Fruit fly (Drosophila melanogaster): ENCODE measurements around the gene RpL6.
A peak's percentile ranks its signal among the peaks of the same experiment; 100 is the strongest.

Gene RpL6

DNA sequence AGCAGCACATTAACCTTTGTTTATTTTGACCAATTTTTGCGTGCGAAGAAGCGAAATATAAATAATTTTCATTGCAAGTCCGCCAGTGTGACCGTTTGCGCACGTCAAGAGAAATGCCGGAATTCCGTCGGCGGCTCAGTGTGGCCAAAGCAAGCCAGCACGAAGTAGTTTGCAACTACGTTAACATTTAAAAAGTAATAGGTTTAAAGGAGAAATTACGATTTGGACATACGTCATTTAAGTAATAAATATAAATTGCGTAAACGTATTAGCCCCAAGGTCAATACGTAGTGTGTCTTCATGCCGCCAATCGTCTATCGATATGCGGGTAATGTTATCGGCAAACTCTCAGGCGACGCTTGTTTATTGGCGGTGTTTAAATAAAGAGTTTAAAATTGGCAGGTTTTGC, 15.4 kb downstream of the RpL6 start, which contains the start of the genes pygo and rod:
pygo (minus strand) TSS at position 114 of the 409 bp plus-strand sequence.
rod (plus strand) TSS at position 366 of the 409 bp plus-strand sequence.
- TF ChIP-seq CrebA (GFP tag; optimal IDR thresholded peaks at IDR 0.05; ENCODE audit: borderline replicate concordance) (no peak), Dfd (GFP tag; optimal IDR thresholded peaks at IDR 0.05) (no peak), Sp1 (GFP tag; optimal IDR thresholded peaks at IDR 0.05) (no peak), OdsH (GFP tag; optimal IDR thresholded peaks at IDR 0.05) (no peak), rgr (GFP tag; optimal IDR thresholded peaks at IDR 0.05) (no peak), fru (GFP tag; optimal IDR thresholded peaks at IDR 0.05) (no peak), Dif (GFP tag; optimal IDR thresholded peaks at IDR 0.05; ENCODE audit: partially characterized antibody) (no peak), Hr78 (GFP tag; optimal IDR thresholded peaks at IDR 0.05) (no peak), Abd-B (GFP tag; optimal IDR thresholded peaks at IDR 0.05) (no peak), br (GFP tag; optimal IDR thresholded peaks at IDR 0.05) (no peak), dsf (GFP tag; optimal IDR thresholded peaks at IDR 0.05; ENCODE audit: borderline replicate concordance) (no peak), CG9705 (GFP tag; optimal IDR thresholded peaks at IDR 0.05) (no peak), Mio (GFP tag; optimal IDR thresholded peaks at IDR 0.05) (no peak)

DNA sequence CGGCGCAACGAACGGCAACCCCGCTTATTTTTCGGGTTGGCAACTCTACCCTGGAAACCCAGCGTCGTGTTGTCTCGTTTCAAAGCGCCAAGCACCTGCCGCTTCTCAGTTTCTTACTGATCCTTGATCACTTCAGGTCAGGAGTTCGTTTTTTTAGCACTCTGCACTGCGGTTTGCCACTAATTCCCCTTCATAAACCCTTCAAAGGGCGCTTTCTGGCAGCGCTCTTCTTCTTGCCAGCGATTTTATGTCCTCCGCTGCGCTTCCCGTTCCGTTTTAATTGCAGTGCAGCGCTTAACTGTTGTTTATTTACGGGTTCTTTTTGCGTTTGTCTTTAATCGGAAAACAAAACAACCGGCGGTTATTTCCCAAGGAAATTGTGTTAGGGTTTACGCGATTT, 16.0 kb downstream of the RpL6 start:
- TF ChIP-seq Abd-B (GFP tag; optimal IDR thresholded peaks at IDR 0.05) = no peak
- TF ChIP-seq Jra (GFP tag; optimal IDR thresholded peaks at IDR 0.05) = no peak
- no peak for TF ChIP-seq pan (optimal IDR thresholded peaks at IDR 0.05)
- TF ChIP-seq N (GFP tag; optimal IDR thresholded peaks at IDR 0.05) = no peak
- no peak for TF ChIP-seq br (GFP tag; optimal IDR thresholded peaks at IDR 0.05)
- no peak for TF ChIP-seq HLH106 (tag; optimal IDR thresholded peaks at IDR 0.05)

DNA sequence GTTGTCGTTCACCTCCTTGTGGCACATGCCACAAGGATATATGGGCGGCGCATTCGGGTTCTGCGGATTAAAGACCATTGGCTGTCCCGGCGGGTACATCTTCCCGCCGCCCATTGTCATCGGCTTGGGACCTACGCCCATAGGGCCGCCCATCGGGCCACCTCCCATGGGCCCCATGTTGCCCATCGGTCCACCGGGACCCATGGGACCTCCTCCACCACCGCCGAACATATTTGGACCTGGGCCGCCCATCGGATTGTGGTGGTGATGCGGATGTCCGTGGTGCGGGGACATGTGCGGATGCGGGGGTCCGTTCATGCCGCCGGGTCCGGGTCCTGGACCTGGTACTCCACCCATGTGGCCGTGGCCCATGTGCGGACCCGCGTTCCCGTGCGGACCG, 18.7 kb downstream of the RpL6 start:
- no peak for TF ChIP-seq CrebA (GFP tag; optimal IDR thresholded peaks at IDR 0.05; ENCODE audit: borderline replicate concordance)
- TF ChIP-seq Hnf4 (GFP tag; optimal IDR thresholded peaks at IDR 0.05) = no peak
- no peak for TF ChIP-seq dmrt93B (GFP tag; optimal IDR thresholded peaks at IDR 0.05)
- no peak for TF ChIP-seq Abd-B (GFP tag; optimal IDR thresholded peaks at IDR 0.05)
- TF ChIP-seq sage (GFP tag; optimal IDR thresholded peaks at IDR 0.05) = no peak
- peak; percentile 97 for TF ChIP-seq Dfd (GFP tag; optimal IDR thresholded peaks at IDR 0.05)
- no peak for TF ChIP-seq N (GFP tag; optimal IDR thresholded peaks at IDR 0.05)
- TF ChIP-seq h (GFP tag; optimal IDR thresholded peaks at IDR 0.05) = no peak

- peak; percentile 42 for TF ChIP-seq h (GFP tag; optimal IDR thresholded peaks at IDR 0.05)
- TF ChIP-seq CrebA (GFP tag; optimal IDR thresholded peaks at IDR 0.05; ENCODE audit: borderline replicate concordance) = no peak
Measured at dm6 chr3R:31571885-31572292, 24.1 kb downstream of the RpL6 start, which contains the start of gene gammaCOP. gammaCOP (plus strand) TSS chr3R:31572143.

DNA sequence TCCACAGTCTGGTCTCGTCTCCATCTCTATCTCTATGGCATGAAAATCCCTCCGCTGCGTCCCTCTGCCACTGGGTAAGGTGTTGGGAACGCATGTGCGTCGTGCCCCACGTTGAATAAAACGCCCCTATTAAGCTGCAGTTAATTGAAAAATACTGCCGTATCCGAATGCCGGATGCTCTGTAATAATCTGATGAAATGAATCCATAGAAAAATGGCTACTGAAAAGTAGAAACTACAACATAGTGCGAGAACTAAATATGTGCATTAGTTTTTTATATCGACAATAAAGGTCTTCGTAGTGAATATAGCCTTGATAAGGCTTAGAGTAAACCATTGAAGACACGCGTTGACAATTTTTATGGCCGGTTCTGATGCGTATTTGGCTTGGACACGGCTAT, 29.3 kb downstream of the RpL6 start:
- TF ChIP-seq h (GFP tag; optimal IDR thresholded peaks at IDR 0.05) (no peak), CG32264 (GFP tag; optimal IDR thresholded peaks at IDR 0.05) (no peak), Hr83 (GFP tag; optimal IDR thresholded peaks at IDR 0.05; ENCODE audit: poor library complexity, severe bottlenecking) (no peak), GATAd (GFP tag; optimal IDR thresholded peaks at IDR 0.05) (no peak), sage (GFP tag; optimal IDR thresholded peaks at IDR 0.05) (no peak), usp (GFP tag; optimal IDR thresholded peaks at IDR 0.05) (no peak), dmrt93B (GFP tag; optimal IDR thresholded peaks at IDR 0.05) (no peak), HLH106 (tag; optimal IDR thresholded peaks at IDR 0.05) (no peak), pan (optimal IDR thresholded peaks at IDR 0.05) (no peak), Dif (GFP tag; optimal IDR thresholded peaks at IDR 0.05; ENCODE audit: partially characterized antibody) (no peak), dl (GFP tag; optimal IDR thresholded peaks at IDR 0.05; ENCODE audit: insufficient read depth in 1 of 2, partially characterized antibody in 2 of 2) (no peak), sv (GFP tag; optimal IDR thresholded peaks at IDR 0.05) (no peak), Rel (GFP tag; optimal IDR thresholded peaks at IDR 0.05) (no peak), Rel (tag; optimal IDR thresholded peaks at IDR 0.05) (no peak)

dm6 chr3R:31565738-31566137, 30.3 kb downstream of the RpL6 start:
- TF ChIP-seq sage (GFP tag; optimal IDR thresholded peaks at IDR 0.05) = no peak
- no peak for TF ChIP-seq woc (GFP tag; optimal IDR thresholded peaks at IDR 0.05)
- TF ChIP-seq ey (GFP tag; optimal IDR thresholded peaks at IDR 0.05) = no peak
- TF ChIP-seq Mio (GFP tag; optimal IDR thresholded peaks at IDR 0.05) = no peak
- no peak for TF ChIP-seq pan (optimal IDR thresholded peaks at IDR 0.05)
- no peak for TF ChIP-seq OdsH (GFP tag; optimal IDR thresholded peaks at IDR 0.05)
- no peak for TF ChIP-seq CG32264 (GFP tag; optimal IDR thresholded peaks at IDR 0.05)
- no peak for TF ChIP-seq sv (GFP tag; optimal IDR thresholded peaks at IDR 0.05)
- TF ChIP-seq rgr (GFP tag; optimal IDR thresholded peaks at IDR 0.05) = no peak
- no peak for TF ChIP-seq h (GFP tag; optimal IDR thresholded peaks at IDR 0.05)
- TF ChIP-seq Hr83 (GFP tag; optimal IDR thresholded peaks at IDR 0.05; ENCODE audit: poor library complexity, severe bottlenecking) = no peak
